Worm (Caenorhabditis elegans) whole organism, L4 larva: ENCODE data around the gene erp-44.2.

Experiments
- D1046.2 ChIP-seq: fragments of 200-800 bp; sonication (Bioruptor generic); IDR thresholded peaks from 2 replicates; pipeline ENCODE4 v1.3.6; 2022; ENCODE audit warnings: missing genetic modification characterization, missing compliant biosample characterization
- F26F4.8 ChIP-seq: fragments of 200-800 bp; sonication (Bioruptor generic); conservative IDR thresholded peaks from 2 replicates; pipeline ENCODE4 v1.3.6; 2022; ENCODE audit warnings: missing genetic modification characterization, missing compliant biosample characterization
- F37D6.2 ChIP-seq: sonication (generic microtip); optimal IDR thresholded peaks from 2 replicates; lab custom pipeline; 2016; ENCODE audit warnings: mild to moderate bottlenecking, missing genetic modification characterization, missing compliant biosample characterization
- F49E8.2 ChIP-seq: sonication (generic microtip); optimal IDR thresholded peaks from 2 replicates; lab custom pipeline; 2016; ENCODE audit warnings: missing compliant biosample characterization, mild to moderate bottlenecking, missing genetic modification characterization, borderline replicate concordance
- R02D3.7 ChIP-seq: fragments of 150-350 bp; sonication (generic microtip); optimal IDR thresholded peaks from 3 replicates; lab custom pipeline; 2014; ENCODE audit warnings: missing biosample characterization, missing genetic modification characterization
- Y48G9A.11 ChIP-seq: fragments of 200-800 bp; sonication (Bioruptor generic); IDR thresholded peaks from 2 replicates; pipeline ENCODE4 v1.3.6; 2022; ENCODE audit warnings: missing genetic modification reagents, missing genetic modification characterization, missing compliant biosample characterization
- Y5F2A.4 ChIP-seq: fragments of 200-800 bp; sonication (Bioruptor generic); optimal IDR thresholded peaks from 2 replicates; lab custom pipeline; 2018; ENCODE audit warnings: mild to moderate bottlenecking, missing genetic modification characterization, missing compliant biosample characterization
- ZK337.2 ChIP-seq: fragments of 200-800 bp; sonication (Bioruptor generic); IDR thresholded peaks from 2 replicates; pipeline ENCODE4 v1.3.6; 2022; ENCODE audit warnings: missing genetic modification reagents, missing genetic modification characterization, missing compliant biosample characterization
- aha-1 ChIP-seq: fragments of 150-350 bp; peaks from one replicate; lab custom pipeline; 2014; ENCODE audit warnings: missing biosample characterization, missing genetic modification characterization
- aly-2 ChIP-seq: sonication (generic microtip); optimal IDR thresholded peaks from 2 replicates; lab custom pipeline; 2018; ENCODE audit warnings: missing biosample characterization, missing genetic modification characterization
- ceh-62 ChIP-seq: sonication (generic microtip); optimal IDR thresholded peaks from 2 replicates; lab custom pipeline; 2017; ENCODE audit warnings: missing biosample characterization, missing genetic modification characterization
- ceh-82 ChIP-seq: sonication (generic microtip); optimal IDR thresholded peaks from 2 replicates; lab custom pipeline; 2017; ENCODE audit warnings: missing biosample characterization, missing genetic modification characterization
- cey-2 ChIP-seq: sonication (generic microtip); optimal IDR thresholded peaks from 3 replicates; lab custom pipeline; 2017; ENCODE audit warnings: missing genetic modification characterization, mild to moderate bottlenecking, missing compliant biosample characterization, antibody characterized with exemption, borderline replicate concordance; ENCODE audit not compliant: insufficient read depth
- dmd-8 ChIP-seq: fragments of 200-800 bp; sonication (Bioruptor generic); IDR thresholded peaks from 2 replicates; pipeline ENCODE4 v1.3.6; 2022; ENCODE audit warnings: missing genetic modification characterization, missing compliant biosample characterization
- duxl-1 ChIP-seq: sonication (generic microtip); optimal IDR thresholded peaks from 2 replicates; lab custom pipeline; 2016; ENCODE audit warnings: mild to moderate bottlenecking, missing genetic modification characterization, moderate library complexity, missing compliant biosample characterization; ENCODE audit not compliant: poor library complexity
- dve-1 ChIP-seq: sonication (generic microtip); optimal IDR thresholded peaks from 2 replicates; lab custom pipeline; 2017; ENCODE audit warnings: antibody characterized with exemption, mild to moderate bottlenecking, missing genetic modification characterization, missing compliant biosample characterization; ENCODE audit not compliant: insufficient read depth
- fos-1 ChIP-seq: fragments of 150-350 bp; optimal IDR thresholded peaks from 2 replicates; lab custom pipeline; 2014; ENCODE audit warnings: missing biosample characterization, missing genetic modification characterization
- hif-1 ChIP-seq, 2 experiments: sonication (generic microtip); optimal IDR thresholded peaks; 2 replicates each; lab custom pipeline; 2016 to 2017; ENCODE audit warnings: missing compliant biosample characterization in 2 of 2, missing genetic modification characterization in 2 of 2, missing genetic modification reagents in 2 of 2, missing genotype in 2 of 2, mild to moderate bottlenecking in 1 of 2
- hlh-30 ChIP-seq: sonication (generic microtip); optimal IDR thresholded peaks from 2 replicates; lab custom pipeline; 2017; ENCODE audit warnings: antibody characterized with exemption, mild to moderate bottlenecking, missing genetic modification characterization, missing compliant biosample characterization; ENCODE audit not compliant: insufficient read depth
- lin-1 ChIP-seq: fragments of 200-800 bp; sonication (Bioruptor generic); IDR thresholded peaks from 2 replicates; pipeline ENCODE4 v1.3.6; 2022; ENCODE audit warnings: missing genetic modification reagents, missing genetic modification characterization, missing compliant biosample characterization
- lin-29 ChIP-seq: fragments of 200-800 bp; sonication (Bioruptor generic); IDR thresholded peaks from 2 replicates; pipeline ENCODE4 v1.3.6; 2022; ENCODE audit warnings: missing genetic modification reagents, missing genetic modification characterization, missing compliant biosample characterization
- lin-38 ChIP-seq: fragments of 200-800 bp; sonication (Bioruptor generic); IDR thresholded peaks from 2 replicates; pipeline ENCODE4 v1.3.6; 2022; ENCODE audit warnings: missing genetic modification reagents, missing genetic modification characterization, missing compliant biosample characterization
- lir-3 ChIP-seq: sonication (generic microtip); optimal IDR thresholded peaks from 2 replicates; lab custom pipeline; 2016; ENCODE audit warnings: mild to moderate bottlenecking, missing genetic modification characterization, missing compliant biosample characterization
- madf-9 ChIP-seq: fragments of 200-800 bp; sonication (Bioruptor generic); conservative IDR thresholded peaks from 2 replicates; pipeline ENCODE4 v1.3.6; 2022; ENCODE audit warnings: missing genetic modification reagents, missing genetic modification characterization, missing compliant biosample characterization
- mdl-1 ChIP-seq, 2 experiments: fragments of 150-350 bp in 1 of 2; sonication (generic microtip) in 1 of 2; optimal IDR thresholded peaks; 2 replicates each; lab custom pipeline; 2014 to 2017; ENCODE audit warnings: missing biosample characterization in 2 of 2, missing genetic modification characterization in 2 of 2
- mdt-29 ChIP-seq: fragments of 200-800 bp; sonication (Bioruptor generic); IDR thresholded peaks from 2 replicates; pipeline ENCODE4 v1.3.6; 2022; ENCODE audit warnings: missing genetic modification reagents, missing genetic modification characterization, missing compliant biosample characterization
- mes-2 ChIP-seq: sonication (generic microtip); optimal IDR thresholded peaks from 2 replicates; lab custom pipeline; 2016; ENCODE audit warnings: missing genotype, mild to moderate bottlenecking, missing genetic modification characterization, missing compliant biosample characterization; ENCODE audit not compliant: poor library complexity, severe bottlenecking
- nhr-11 ChIP-seq: fragments of 150-350 bp; optimal IDR thresholded peaks from 2 replicates; lab custom pipeline; 2014; ENCODE audit warnings: missing biosample characterization, missing genetic modification characterization
- nhr-25 ChIP-seq: sonication (generic microtip); optimal IDR thresholded peaks from 2 replicates; lab custom pipeline; 2017; ENCODE audit warnings: missing genetic modification characterization, mild to moderate bottlenecking, missing compliant biosample characterization, antibody characterized with exemption, moderate library complexity, borderline replicate concordance; ENCODE audit not compliant: insufficient read depth
- nhr-6 ChIP-seq: fragments of 150-350 bp; optimal IDR thresholded peaks from 2 replicates; lab custom pipeline; 2014; ENCODE audit warnings: missing biosample characterization, missing genetic modification characterization
- pha-4 ChIP-seq, 2 experiments: fragments of 150-350 bp in 1 of 2; fragments of 200-800 bp in 1 of 2; sonication (Bioruptor generic) in 1 of 2; IDR thresholded peaks in 1 of 2; optimal IDR thresholded peaks in 1 of 2; 2 replicates each; pipeline versions ENCODE4 v1.3.6 to Lab custom; 2014 to 2022; ENCODE audit warnings: missing genetic modification characterization in 2 of 2, missing genetic modification reagents in 2 of 2, missing biosample characterization in 1 of 2, missing compliant biosample characterization in 1 of 2
- pqm-1 ChIP-seq: sonication (generic microtip); optimal IDR thresholded peaks from 2 replicates; lab custom pipeline; 2017; ENCODE audit warnings: missing biosample characterization, missing genetic modification characterization
- spr-1 ChIP-seq: sonication (generic microtip); optimal IDR thresholded peaks from 2 replicates; lab custom pipeline; 2016; ENCODE audit warnings: mild to moderate bottlenecking, missing genetic modification characterization, missing compliant biosample characterization
- unc-130 ChIP-seq: sonication (generic microtip); optimal IDR thresholded peaks from 2 replicates; lab custom pipeline; 2016; ENCODE audit warnings: missing genetic modification reagents, missing genetic modification characterization, missing compliant biosample characterization
- unc-62 ChIP-seq, 3 experiments: fragments of 150-350 bp in 1 of 3; sonication (generic microtip); optimal IDR thresholded peaks in 2 of 3; peaks in 1 of 3; 1 replicate in 1 of 3; 2 replicates in 2 of 3; lab custom pipeline; 2014 to 2017; ENCODE audit warnings: missing biosample characterization in 3 of 3, missing genetic modification characterization in 3 of 3, missing genetic modification reagents in 3 of 3, missing genotype in 1 of 3
- vab-7 ChIP-seq: fragments of 200-800 bp; sonication (Bioruptor generic); IDR thresholded peaks from 2 replicates; pipeline ENCODE4 v1.3.6; 2022; ENCODE audit warnings: missing genetic modification reagents, missing genetic modification characterization, missing compliant biosample characterization
- zfp-2 ChIP-seq: sonication (generic microtip); optimal IDR thresholded peaks from 2 replicates; lab custom pipeline; 2016; ENCODE audit warnings: mild to moderate bottlenecking, missing genetic modification characterization, missing compliant biosample characterization
- zfp-3 ChIP-seq: fragments of 200-800 bp; sonication (Bioruptor generic); conservative IDR thresholded peaks from 2 replicates; pipeline ENCODE4 v1.3.6; 2022; ENCODE audit warnings: missing genetic modification reagents, missing genetic modification characterization, missing compliant biosample characterization
- ztf-7 ChIP-seq: fragments of 150-350 bp; optimal IDR thresholded peaks from 2 replicates; lab custom pipeline; 2014; ENCODE audit warnings: missing biosample characterization, missing genetic modification characterization

Gene erp-44.2

ce11 chrIV:7868607-7869006 is 34.1 kb upstream of the erp-44.2 start, which contains the start of gene flp-10:
Gene flp-10 (plus strand): TSS chrIV:7868907.
- TF ChIP-seq nhr-11 (tag; lab: Kevin White, UChicago) (no peak), aha-1 (peak; percentile 55)

- TF ChIP-seq unc-62 (GFP tag; optimal IDR thresholded peaks at IDR 0.05 in 1 of 2; lab: Kevin White, UChicago) (peak in 1 of 2 experiments; percentile 87), unc-62 (tag; optimal IDR thresholded peaks at IDR 0.05; lab: Kevin White, UChicago) (no peak), lin-38 (no peak), aha-1 (peak; percentile 64)
Measured at ce11 chrIV:7851291-7851690, 16.8 kb upstream of the erp-44.2 start.

- TF ChIP-seq pha-4 (GFP tag; IDR thresholded peaks at IDR 0.05; lab: Robert Waterston, UW) (no peak), pha-4 (tag; optimal IDR thresholded peaks at IDR 0.05; lab: Kevin White, UChicago) (no peak), aha-1 (peak; percentile 89), zfp-3 (GFP tag; lab: Robert Waterston, UW) (no peak)
Measured at ce11 chrIV:7850329-7850728, 15.9 kb upstream of the erp-44.2 start.

ce11 chrIV:7849235-7849634 is 14.8 kb upstream of the erp-44.2 start:
- TF ChIP-seq R02D3.7 (tag; lab: Kevin White, UChicago) (no peak), dve-1 (no peak), F37D6.2 (no peak), unc-62 (GFP tag; optimal IDR thresholded peaks at IDR 0.05 in 1 of 2; lab: Kevin White, UChicago) (peak in 1 of 2 experiments; percentile 29), unc-62 (tag; optimal IDR thresholded peaks at IDR 0.05; lab: Kevin White, UChicago) (no peak), duxl-1 (tag; lab: Kevin White, UChicago) (no peak), pqm-1 (tag; lab: Kevin White, UChicago) (no peak)

ce11 chrIV:7846386-7846785 is 11.9 kb upstream of the erp-44.2 start, which contains the start of gene C06A6.2:
Gene C06A6.2 (plus strand): TSS chrIV:7846622.
- TF ChIP-seq fos-1, result no peak
- peak; percentile 3 for TF ChIP-seq hlh-30 (tag; lab: Kevin White, UChicago)
- TF ChIP-seq ceh-62, result no peak
- TF ChIP-seq cey-2, result no peak
- TF ChIP-seq lin-1 (GFP tag; lab: Robert Waterston, UW), result no peak
- no peak for TF ChIP-seq mdl-1 (tag; optimal IDR thresholded peaks at IDR 0.05; lab: Kevin White, UChicago)
- no peak for TF ChIP-seq madf-9 (GFP tag; lab: Robert Waterston, UW)
- no peak for TF ChIP-seq mdt-29 (GFP tag; lab: Robert Waterston, UW)
- TF ChIP-seq lin-29 (GFP tag; lab: Robert Waterston, UW), result no peak
- TF ChIP-seq mes-2 (tag; lab: Kevin White, UChicago), result peak; percentile 29
- no peak for TF ChIP-seq spr-1 (tag; lab: Kevin White, UChicago)
- TF ChIP-seq lir-3, result no peak
- no peak for TF ChIP-seq F49E8.2 (tag; lab: Kevin White, UChicago)
- TF ChIP-seq ztf-7 (tag; lab: Kevin White, UChicago), result no peak
- no peak for TF ChIP-seq duxl-1 (tag; lab: Kevin White, UChicago)
- no peak for TF ChIP-seq D1046.2 (GFP tag; lab: Robert Waterston, UW)

ce11 chrIV:7845585-7845984 is 11.1 kb upstream of the erp-44.2 start:
- TF ChIP-seq D1046.2 (GFP tag; lab: Robert Waterston, UW), result 0 out of 2 replicates have a peak, but pooled peaks have one; percentile 58
- no peak for TF ChIP-seq ceh-82
- no peak for TF ChIP-seq nhr-6 (tag; lab: Kevin White, UChicago)
- TF ChIP-seq Y48G9A.11 (GFP tag; lab: Robert Waterston, UW), result no peak
- TF ChIP-seq F26F4.8, result no peak
- no peak for TF ChIP-seq aly-2
- no peak for TF ChIP-seq zfp-2 (tag; lab: Kevin White, UChicago)
- 0 out of 2 replicates have a peak, but pooled peaks have one; percentile 53 for TF ChIP-seq ZK337.2 (GFP tag; lab: Robert Waterston, UW)
- TF ChIP-seq vab-7 (GFP tag; lab: Robert Waterston, UW), result no peak
- peak; percentile 54 for TF ChIP-seq spr-1 (tag; lab: Kevin White, UChicago)
- 0 out of 2 replicates have a peak, but pooled peaks have one; percentile 55 for TF ChIP-seq dmd-8 (GFP tag; lab: Robert Waterston, UW)
- no peak for TF ChIP-seq Y5F2A.4 (GFP tag; lab: Kevin White, UChicago)
- TF ChIP-seq unc-130 (GFP tag; lab: Kevin White, UChicago), result no peak
- peak; percentile 73 for TF ChIP-seq nhr-25 (tag; lab: Kevin White, UChicago)
- TF ChIP-seq hif-1 (tag; optimal IDR thresholded peaks at IDR 0.05; lab: Kevin White, UChicago), result peak in 1 of 2 experiments; percentile 60
- peak; percentile 56 to 86 for TF ChIP-seq mdl-1 (tag; optimal IDR thresholded peaks at IDR 0.05; lab: Kevin White, UChicago)
